Fruit fly (Drosophila melanogaster) Kc167 (cell line): ENCODE data around the gene ND-49L.

ENCODE experiments used
- Myc ChIP-seq: fragments of >200 bp; optimal IDR thresholded peaks from 2 replicates; lab custom pipeline; 2017; ENCODE audit warnings: missing external identifiers
- ttk ChIP-seq: sonication (Bioruptor generic); optimal IDR thresholded peaks from 2 replicates; lab custom pipeline; 2017; ENCODE audit warnings: missing external identifiers

dm6 chr3R:25346899-25347298 is 11.2 kb upstream of the ND-49L start, which contains the start of gene tobi:
- TF ChIP-seq ttk (lab: Kevin White, UChicago) (no peak), Myc (lab: Kevin White, UChicago) (no peak)
